Worm (Caenorhabditis elegans) whole organism, young adult: Measurements from ENCODE around the gene lmtr-3.

Experiments used
- B0035.1 ChIP-seq: sonication (generic microtip); optimal IDR thresholded peaks from 2 replicates; lab custom pipeline; 2016; ENCODE audit warnings: missing genetic modification characterization, mild to moderate bottlenecking, missing compliant biosample characterization, missing genotype, missing genetic modification reagents
- F49E8.2 ChIP-seq: sonication (generic microtip); optimal IDR thresholded peaks from 3 replicates; lab custom pipeline; 2017; ENCODE audit warnings: missing genetic modification characterization, mild to moderate bottlenecking, missing compliant biosample characterization, antibody characterized with exemption, moderate library complexity; ENCODE audit not compliant: insufficient read depth
- F57C9.4 ChIP-seq: sonication (generic microtip); optimal IDR thresholded peaks from 2 replicates; lab custom pipeline; 2017; ENCODE audit warnings: mild to moderate bottlenecking, missing genetic modification characterization, missing compliant biosample characterization
- Y95B8A.8 ChIP-seq: fragments of 200-800 bp; sonication (Bioruptor generic); IDR thresholded peaks from 2 replicates; pipeline ENCODE4 v1.3.6; 2022; ENCODE audit warnings: missing genetic modification reagents, missing genetic modification characterization, missing compliant biosample characterization
- attf-3 ChIP-seq: fragments of 200-800 bp; sonication (Bioruptor generic); conservative IDR thresholded peaks from 2 replicates; pipeline ENCODE4 v1.3.6; 2022; ENCODE audit warnings: missing genetic modification reagents, missing genetic modification characterization, missing compliant biosample characterization
- bed-2 ChIP-seq: fragments of 200-800 bp; sonication (Bioruptor generic); IDR thresholded peaks from 2 replicates; pipeline ENCODE4 v1.3.6; 2022; ENCODE audit warnings: missing genetic modification reagents, missing genetic modification characterization, missing compliant biosample characterization
- ceh-91 ChIP-seq: fragments of 200-800 bp; sonication (Bioruptor generic); IDR thresholded peaks from 2 replicates; pipeline ENCODE4 v1.3.6; 2022; ENCODE audit warnings: missing genetic modification reagents, missing genetic modification characterization, missing compliant biosample characterization
- let-526 ChIP-seq: fragments of 200-800 bp; sonication (Bioruptor generic); IDR thresholded peaks from 2 replicates; pipeline ENCODE4 v1.3.6; 2022; ENCODE audit warnings: missing genetic modification reagents, missing genetic modification characterization, missing compliant biosample characterization
- lin-54 ChIP-seq: fragments of 200-800 bp; sonication (Bioruptor generic); optimal IDR thresholded peaks from 2 replicates; lab custom pipeline; 2018; ENCODE audit warnings: mild to moderate bottlenecking, missing genetic modification characterization, missing compliant biosample characterization
- mel-28 ChIP-seq: sonication (generic microtip); optimal IDR thresholded peaks from 2 replicates; lab custom pipeline; 2016; ENCODE audit warnings: borderline replicate concordance, mild to moderate bottlenecking, missing genetic modification characterization, missing compliant biosample characterization
- mxl-1 ChIP-seq: sonication (generic microtip); optimal IDR thresholded peaks from 2 replicates; lab custom pipeline; 2016; ENCODE audit warnings: missing genetic modification characterization, missing compliant biosample characterization
- unc-62 ChIP-seq: fragments of 150-350 bp; optimal IDR thresholded peaks from 2 replicates; lab custom pipeline; 2014; ENCODE audit warnings: missing biosample characterization, missing genetic modification reagents, missing genetic modification characterization
- xnd-1 ChIP-seq: sonication (generic microtip); optimal IDR thresholded peaks from 2 replicates; lab custom pipeline; 2016; ENCODE audit warnings: missing genotype, missing genetic modification reagents, missing genetic modification characterization, missing compliant biosample characterization
- zim-3 ChIP-seq: sonication (generic microtip); optimal IDR thresholded peaks from 2 replicates; lab custom pipeline; 2017; ENCODE audit warnings: mild to moderate bottlenecking, missing genetic modification characterization, moderate library complexity, missing compliant biosample characterization

- TF ChIP-seq F49E8.2 (tag; lab: Kevin White, UChicago): no peak
- TF ChIP-seq xnd-1 (tag; lab: Kevin White, UChicago): no peak
- TF ChIP-seq lin-54: no peak
- no peak for TF ChIP-seq Y95B8A.8 (GFP tag; lab: Robert Waterston, UW)
- no peak for TF ChIP-seq F57C9.4 (tag; lab: Kevin White, UChicago)
- no peak for TF ChIP-seq mxl-1 (tag; lab: Kevin White, UChicago)
- no peak for TF ChIP-seq B0035.1 (tag; lab: Kevin White, UChicago)
- TF ChIP-seq let-526 (GFP tag; lab: Robert Waterston, UW): no peak
- TF ChIP-seq mel-28 (tag; lab: Kevin White, UChicago): no peak
- no peak for TF ChIP-seq bed-2 (GFP tag; lab: Robert Waterston, UW)
- TF ChIP-seq unc-62 (GFP tag; lab: Kevin White, UChicago): no peak
- no peak for TF ChIP-seq ceh-91 (GFP tag; lab: Robert Waterston, UW)
- no peak for TF ChIP-seq attf-3 (GFP tag; lab: Robert Waterston, UW)
- TF ChIP-seq zim-3: no peak
These were observed 28.3 kb downstream of the lmtr-3 start, which contains the start of gene srg-39 for ce11 chrV:11152333-11152732.
